Fruit fly (Drosophila melanogaster) whole organism, embryonic: ENCODE data around the gene slmo.

Experiments used
- Atf-2 ChIP-seq: fragments of 200-800 bp; sonication (Bioruptor generic); optimal IDR thresholded peaks from 2 replicates; lab custom pipeline; 2016; ENCODE audit warnings: missing biosample characterization, missing genetic modification characterization
- CG10321 ChIP-seq: fragments of 200-800 bp; sonication (Bioruptor generic); IDR thresholded peaks from 2 replicates; pipeline ENCODE4 v1.3.6; 2022; ENCODE audit warnings: missing biosample characterization, missing genetic modification characterization
- CG10543 ChIP-seq: fragments of 200-800 bp; sonication (Bioruptor generic); optimal IDR thresholded peaks from 3 replicates; lab custom pipeline; 2017; ENCODE audit warnings: missing biosample characterization, mild to moderate bottlenecking, missing genetic modification characterization, moderate library complexity
- CG11696 ChIP-seq: fragments of 200-800 bp; sonication (Bioruptor generic); IDR thresholded peaks from 2 replicates; pipeline ENCODE4 v1.3.6; 2022; ENCODE audit warnings: missing biosample characterization, missing genetic modification characterization
- CG12769 ChIP-seq: fragments of 200-800 bp; sonication (Bioruptor generic); optimal IDR thresholded peaks from 2 replicates; lab custom pipeline; 2019; ENCODE audit warnings: missing biosample characterization, mild to moderate bottlenecking, missing genetic modification characterization, moderate library complexity
- CG13287 ChIP-seq: fragments of 200-800 bp; sonication (Bioruptor generic); IDR thresholded peaks from 2 replicates; pipeline ENCODE4 v1.3.6; 2022; ENCODE audit warnings: missing biosample characterization, missing genetic modification characterization; ENCODE audit not compliant: partially characterized antibody
- CG14050 ChIP-seq: fragments of 200-800 bp; sonication (Bioruptor generic); IDR thresholded peaks from 3 replicates; pipeline ENCODE4 v1.3.6; 2022; ENCODE audit warnings: missing biosample characterization, missing genetic modification characterization
- CG14860 ChIP-seq: fragments of 200-800 bp; sonication (Bioruptor generic); IDR thresholded peaks from 3 replicates; pipeline ENCODE4 v1.3.6; 2022; ENCODE audit warnings: missing biosample characterization, missing genetic modification characterization; ENCODE audit not compliant: partially characterized antibody
- CG14965 ChIP-seq: fragments of 200-800 bp; sonication (Bioruptor generic); optimal IDR thresholded peaks from 2 replicates; lab custom pipeline; 2016; ENCODE audit warnings: missing biosample characterization, missing genetic modification characterization, borderline replicate concordance
- CG15514 ChIP-seq: fragments of 200-800 bp; sonication (Bioruptor generic); optimal IDR thresholded peaks from 3 replicates; lab custom pipeline; 2017; ENCODE audit warnings: missing biosample characterization, missing genetic modification characterization, mild to moderate bottlenecking, moderate library complexity, missing genetic modification reagents
- CG16779 ChIP-seq: fragments of 200-800 bp; sonication (Bioruptor generic); IDR thresholded peaks from 2 replicates; pipeline ENCODE4 v1.3.6; 2022; ENCODE audit warnings: missing biosample characterization, missing genetic modification characterization
- CG2202 ChIP-seq: fragments of 200-800 bp; sonication (Bioruptor generic); optimal IDR thresholded peaks from 2 replicates; lab custom pipeline; 2018; ENCODE audit warnings: missing biosample characterization, mild to moderate bottlenecking, missing genetic modification characterization
- CG2678 ChIP-seq: fragments of 200-800 bp; sonication (Bioruptor generic); optimal IDR thresholded peaks from 3 replicates; lab custom pipeline; 2019; ENCODE audit warnings: missing biosample characterization, mild to moderate bottlenecking, missing genetic modification characterization, moderate library complexity
- CG4328 ChIP-seq: fragments of 200-800 bp; sonication (Bioruptor generic); optimal IDR thresholded peaks from 3 replicates; lab custom pipeline; 2017; ENCODE audit warnings: missing biosample characterization, missing genetic modification reagents, missing genetic modification characterization
- CG7786 ChIP-seq: fragments of 200-800 bp; sonication (Bioruptor generic); optimal IDR thresholded peaks from 2 replicates; lab custom pipeline; 2016; ENCODE audit warnings: missing biosample characterization, missing genetic modification characterization
- CG7963 ChIP-seq: fragments of 200-800 bp; sonication (Bioruptor generic); IDR thresholded peaks from 3 replicates; pipeline ENCODE4 v1.3.6; 2022; ENCODE audit warnings: missing biosample characterization, missing genetic modification characterization; ENCODE audit not compliant: partially characterized antibody
- CG8089 ChIP-seq: fragments of 200-800 bp; sonication (Bioruptor generic); optimal IDR thresholded peaks from 3 replicates; lab custom pipeline; 2016; ENCODE audit warnings: missing biosample characterization, missing genetic modification characterization
- CG9215 ChIP-seq: fragments of 200-800 bp; sonication (Bioruptor generic); IDR thresholded peaks from 2 replicates; pipeline ENCODE4 v1.3.6; 2022; ENCODE audit warnings: missing biosample characterization, missing genetic modification characterization
- CHES-1-like ChIP-seq: fragments of 200-800 bp; sonication (Bioruptor generic); optimal IDR thresholded peaks from 2 replicates; lab custom pipeline; 2016; ENCODE audit warnings: missing biosample characterization, missing genetic modification characterization
- CTCF ChIP-seq: fragments of 200-800 bp; sonication (Bioruptor generic); optimal IDR thresholded peaks from 2 replicates; lab custom pipeline; 2017; ENCODE audit warnings: missing biosample characterization, mild to moderate bottlenecking, missing genetic modification characterization, moderate library complexity
- CrebB ChIP-seq: fragments of 200-800 bp; sonication (Bioruptor generic); optimal IDR thresholded peaks from 3 replicates; lab custom pipeline; 2018; ENCODE audit warnings: missing biosample characterization, mild to moderate bottlenecking, missing genetic modification characterization
- Deaf1 ChIP-seq: fragments of 200-800 bp; optimal IDR thresholded peaks from 3 replicates; lab custom pipeline; 2019; ENCODE audit warnings: missing biosample characterization, mild to moderate bottlenecking, missing genetic modification characterization, moderate library complexity
- Dek ChIP-seq: fragments of 200-800 bp; sonication (Bioruptor generic); optimal IDR thresholded peaks from 3 replicates; lab custom pipeline; 2019; ENCODE audit warnings: missing biosample characterization, mild to moderate bottlenecking, missing genetic modification characterization, moderate library complexity
- Dfd ChIP-seq, 2 experiments: fragments of >200 bp; optimal IDR thresholded peaks; 2 replicates each; lab custom pipeline; 2017; ENCODE audit warnings: missing biosample characterization in 2 of 2, missing genetic modification characterization in 2 of 2
- E2f1 ChIP-seq: fragments of 200-800 bp; sonication (Bioruptor generic); IDR thresholded peaks from 2 replicates; pipeline ENCODE4 v1.3.6; 2022; ENCODE audit warnings: missing biosample characterization, missing genetic modification characterization
- Ets65A ChIP-seq: fragments of 200-800 bp; sonication (Bioruptor generic); peaks from one replicate; lab custom pipeline; 2016; ENCODE audit warnings: missing biosample characterization, missing genetic modification characterization
- H2.0 ChIP-seq: fragments of 200-800 bp; sonication (Bioruptor generic); IDR thresholded peaks from 2 replicates; pipeline ENCODE4 v1.3.6; 2022; ENCODE audit warnings: missing biosample characterization, missing genetic modification characterization
- MESR4 ChIP-seq: fragments of 200-800 bp; sonication (Bioruptor generic); optimal IDR thresholded peaks from 2 replicates; lab custom pipeline; 2018; ENCODE audit warnings: missing biosample characterization, mild to moderate bottlenecking, missing genetic modification characterization, moderate library complexity
- NC2β ChIP-seq: fragments of 200-800 bp; sonication (Bioruptor generic); optimal IDR thresholded peaks from 2 replicates; lab custom pipeline; 2016; ENCODE audit warnings: missing biosample characterization, missing genetic modification characterization
- Nf-YC ChIP-seq: fragments of 200-800 bp; optimal IDR thresholded peaks from 3 replicates; lab custom pipeline; 2019; ENCODE audit warnings: missing biosample characterization, mild to moderate bottlenecking, missing genetic modification characterization, moderate library complexity
- Ravus ChIP-seq: fragments of 200-800 bp; sonication (Bioruptor generic); IDR thresholded peaks from 2 replicates; pipeline ENCODE4 v1.3.6; 2022; ENCODE audit warnings: missing biosample characterization, missing genetic modification characterization
- Six4 ChIP-seq: fragments of 200-800 bp; sonication (Bioruptor generic); optimal IDR thresholded peaks from 2 replicates; lab custom pipeline; 2016; ENCODE audit warnings: missing biosample characterization, missing genetic modification characterization
- Sry-δ ChIP-seq: fragments of 200-800 bp; sonication (Bioruptor generic); optimal IDR thresholded peaks from 2 replicates; lab custom pipeline; 2016; ENCODE audit warnings: missing biosample characterization, missing genetic modification characterization
- Tbp ChIP-seq: fragments of >200 bp; optimal IDR thresholded peaks from 2 replicates; lab custom pipeline; 2018; ENCODE audit warnings: missing biosample characterization, missing genetic modification characterization
- YL-1 ChIP-seq: fragments of 200-800 bp; sonication (Bioruptor generic); optimal IDR thresholded peaks from 3 replicates; lab custom pipeline; 2017; ENCODE audit warnings: missing biosample characterization, mild to moderate bottlenecking, missing genetic modification characterization
- ac ChIP-seq: fragments of 200-800 bp; sonication (Bioruptor generic); optimal IDR thresholded peaks from 3 replicates; lab custom pipeline; 2017; ENCODE audit warnings: missing biosample characterization, mild to moderate bottlenecking, missing genetic modification characterization
- cad ChIP-seq: fragments of >200 bp; optimal IDR thresholded peaks from 2 replicates; lab custom pipeline; 2017; ENCODE audit warnings: missing biosample characterization, missing genetic modification characterization
- dan ChIP-seq: fragments of 200-800 bp; sonication (Bioruptor generic); IDR thresholded peaks from 2 replicates; pipeline ENCODE4 v1.3.6; 2022; ENCODE audit warnings: missing biosample characterization, missing genetic modification characterization
- dpn ChIP-seq, 2 experiments: fragments of 200-800 bp; sonication (Bioruptor generic); optimal IDR thresholded peaks; 3 replicates each; lab custom pipeline; 2016; ENCODE audit warnings: missing biosample characterization in 2 of 2, missing genetic modification characterization in 2 of 2
- gcm2 ChIP-seq: fragments of 200-800 bp; sonication (Bioruptor generic); optimal IDR thresholded peaks from 2 replicates; lab custom pipeline; 2016; ENCODE audit warnings: missing biosample characterization, missing genetic modification characterization
- jumu ChIP-seq: fragments of 200-800 bp; sonication (Bioruptor generic); optimal IDR thresholded peaks from 3 replicates; lab custom pipeline; 2016; ENCODE audit warnings: missing biosample characterization, missing genetic modification characterization
- luna ChIP-seq: fragments of 200-800 bp; sonication (Bioruptor generic); optimal IDR thresholded peaks from 2 replicates; lab custom pipeline; 2016; ENCODE audit warnings: missing biosample characterization, missing genetic modification characterization
- oc ChIP-seq: fragments of 200-800 bp; sonication (Bioruptor generic); optimal IDR thresholded peaks from 2 replicates; lab custom pipeline; 2018; ENCODE audit warnings: missing biosample characterization, mild to moderate bottlenecking, missing genetic modification characterization, moderate library complexity
- pnt ChIP-seq: fragments of 200-800 bp; sonication (Bioruptor generic); optimal IDR thresholded peaks from 3 replicates; lab custom pipeline; 2016; ENCODE audit warnings: missing biosample characterization, missing genetic modification characterization
- pum ChIP-seq: fragments of 200-800 bp; sonication (Bioruptor generic); optimal IDR thresholded peaks from 2 replicates; lab custom pipeline; 2016; ENCODE audit warnings: missing biosample characterization, missing genetic modification characterization
- seq ChIP-seq: fragments of 200-800 bp; sonication (Bioruptor generic); IDR thresholded peaks from 2 replicates; pipeline ENCODE4 v1.3.6; 2022; ENCODE audit warnings: missing biosample characterization, missing genetic modification characterization
- sqz ChIP-seq: fragments of 200-800 bp; sonication (Bioruptor generic); optimal IDR thresholded peaks from 3 replicates; lab custom pipeline; 2018; ENCODE audit warnings: missing biosample characterization, mild to moderate bottlenecking, missing genetic modification characterization
- tll ChIP-seq, 2 experiments: fragments of 200-800 bp in 1 of 2; fragments of >200 bp in 1 of 2; sonication (Bioruptor generic) in 1 of 2; optimal IDR thresholded peaks; 2 replicates each; lab custom pipeline; 2017 to 2019; ENCODE audit warnings: missing biosample characterization in 2 of 2, missing genetic modification characterization in 2 of 2, mild to moderate bottlenecking in 1 of 2, moderate library complexity in 1 of 2
- trem ChIP-seq: fragments of 200-800 bp; optimal IDR thresholded peaks from 3 replicates; lab custom pipeline; 2019; ENCODE audit warnings: missing biosample characterization, mild to moderate bottlenecking, missing genetic modification characterization, moderate library complexity
- wor ChIP-seq: fragments of 200-800 bp; sonication (Bioruptor generic); IDR thresholded peaks from 2 replicates; pipeline ENCODE4 v1.3.6; 2022; ENCODE audit warnings: missing biosample characterization, missing genetic modification characterization
- zen2 ChIP-seq: fragments of 200-800 bp; sonication (Bioruptor generic); IDR thresholded peaks from 3 replicates; pipeline ENCODE4 v1.3.6; 2022; ENCODE audit warnings: missing biosample characterization, missing genetic modification characterization; ENCODE audit not compliant: partially characterized antibody
- zf30C ChIP-seq: fragments of 200-800 bp; sonication (Bioruptor generic); optimal IDR thresholded peaks from 3 replicates; lab custom pipeline; 2018; ENCODE audit warnings: missing biosample characterization, mild to moderate bottlenecking, missing genetic modification characterization

slmo gene

dm6 chr2L:6078757-6079351 is 30.3 kb upstream of the slmo start (continued):
- TF ChIP-seq MESR4 (GFP tag; lab: Kevin White, UChicago) (no peak), Sry-δ (GFP tag; lab: Kevin White, UChicago) (no peak), H2.0 (GFP tag; lab: Robert Waterston, UW) (no peak), dpn (GFP tag; optimal IDR thresholded peaks at IDR 0.05; lab: Kevin White, UChicago) (no peak), Dek (no peak), CG14965 (GFP tag; lab: Kevin White, UChicago) (no peak), CHES-1-like (GFP tag; lab: Kevin White, UChicago) (no peak), CG13287 (GFP tag; lab: Robert Waterston, UW) (no peak), cad (GFP tag; lab: Kevin White, UChicago) (no peak), CG7786 (GFP tag; lab: Kevin White, UChicago) (no peak), CG9215 (GFP tag; lab: Robert Waterston, UW) (no peak), trem (tag; lab: Kevin White, UChicago) (no peak), NC2β (GFP tag; lab: Kevin White, UChicago) (no peak), CG2202 (tag; lab: Kevin White, UChicago) (no peak), pum (no peak), pnt (GFP tag; lab: Kevin White, UChicago) (no peak), CG12769 (tag; lab: Kevin White, UChicago) (no peak), zf30C (GFP tag; lab: Kevin White, UChicago) (no peak), Dfd (GFP tag; optimal IDR thresholded peaks at IDR 0.05; lab: Kevin White, UChicago) (no peak), Deaf1 (tag; lab: Kevin White, UChicago) (peak; percentile 53), CG14860 (peak; percentile 20; the same call in 1 of the 3 replicates), CG16779 (GFP tag; lab: Robert Waterston, UW) (no peak), CG10543 (GFP tag; lab: Kevin White, UChicago) (peak; percentile 15), CG15514 (no peak), E2f1 (GFP tag; lab: Robert Waterston, UW) (no peak), CTCF (GFP tag; lab: Kevin White, UChicago) (no peak), wor (GFP tag; lab: Robert Waterston, UW) (no peak), CG4328 (GFP tag; lab: Kevin White, UChicago) (no peak), Ets65A (GFP tag; lab: Kevin White, UChicago) (peak; percentile 29), Ravus (GFP tag; lab: Robert Waterston, UW) (no peak), ac (peak; percentile 34), Six4 (GFP tag; lab: Kevin White, UChicago) (no peak), tll (GFP tag; optimal IDR thresholded peaks at IDR 0.05; lab: Kevin White, UChicago) (peak in 1 of 2 experiments; percentile 98), oc (tag; lab: Kevin White, UChicago) (peak; percentile 70), YL-1 (GFP tag; lab: Kevin White, UChicago) (no peak), CG7963 (no peak), CG11696 (GFP tag; lab: Robert Waterston, UW) (no peak), CrebB (no peak), sqz (GFP tag; lab: Kevin White, UChicago) (no peak), Nf-YC (tag; lab: Kevin White, UChicago) (no peak), CG10321 (GFP tag; lab: Robert Waterston, UW) (no peak), zen2 (GFP tag; lab: Robert Waterston, UW) (no peak), dan (GFP tag; lab: Robert Waterston, UW) (no peak), seq (GFP tag; lab: Robert Waterston, UW) (no peak), gcm2 (GFP tag; lab: Kevin White, UChicago) (peak; percentile 25), Atf-2 (GFP tag; lab: Kevin White, UChicago) (no peak), CG8089 (GFP tag; lab: Kevin White, UChicago) (no peak), CG14050 (no peak), luna (GFP tag; lab: Kevin White, UChicago) (no peak), jumu (no peak), Tbp (GFP tag; lab: Kevin White, UChicago) (peak; percentile 57), CG2678 (tag; lab: Kevin White, UChicago) (no peak)
